Fruit fly (Drosophila melanogaster): ENCODE data around the gene CG4360.

The CG4360 gene

DNA sequence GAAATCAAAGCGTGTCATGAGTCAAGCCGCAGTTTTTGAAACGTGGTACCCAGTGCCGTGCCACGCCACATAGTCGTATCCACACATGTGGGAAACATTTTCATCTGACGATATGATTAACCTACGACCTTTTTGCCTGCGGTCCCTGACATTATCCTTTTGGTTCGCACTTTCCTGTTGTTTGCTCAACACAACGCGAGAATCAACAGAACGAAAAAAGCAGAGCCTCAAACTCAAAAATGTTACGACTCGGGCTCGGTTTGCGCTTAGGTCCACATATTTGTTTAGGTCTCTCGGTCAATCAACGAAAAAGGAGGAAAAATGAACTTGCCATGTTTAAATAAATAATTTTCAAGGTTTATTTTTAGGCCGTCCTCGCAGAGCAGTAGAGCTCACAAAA is 51.8 kb downstream of the CG4360 start (continued):
- TF ChIP-seq Oaz (GFP tag; IDR thresholded peaks at IDR 0.05) (no peak), CG31224 (GFP tag; IDR thresholded peaks at IDR 0.05) (no peak), emc (GFP tag; optimal IDR thresholded peaks at IDR 0.05) (no peak), tll (GFP tag; optimal IDR thresholded peaks at IDR 0.05) (peak in 1 of 2 experiments; percentile 95), tio (GFP tag; optimal IDR thresholded peaks at IDR 0.05) (peak; percentile 12), Ravus (GFP tag; IDR thresholded peaks at IDR 0.05) (no peak), Hr78 (GFP tag; optimal IDR thresholded peaks at IDR 0.05) (peak in 1 of 2 experiments; percentile 70), ken (GFP tag; IDR thresholded peaks at IDR 0.05) (no peak), Med (GFP tag) (peak; percentile 82), Bdp1 (GFP tag; optimal IDR thresholded peaks at IDR 0.05) (peak; percentile 23), Mes4 (GFP tag; optimal IDR thresholded peaks at IDR 0.05) (peak; percentile 28), pan (optimal IDR thresholded peaks at IDR 0.05) (no peak), pan (GFP tag; optimal IDR thresholded peaks at IDR 0.05 in 1 of 2, IDR thresholded peaks at IDR 0.05 in 1 of 2) (peak in 1 of 2 experiments; percentile 23), CG8359 (GFP tag; optimal IDR thresholded peaks at IDR 0.05; ENCODE audit: borderline replicate concordance) (peak; percentile 41), CG6254 (GFP tag; optimal IDR thresholded peaks at IDR 0.05) (peak; percentile 14), CG18599 (GFP tag; optimal IDR thresholded peaks at IDR 0.05) (peak; percentile 44), zf30C (GFP tag; optimal IDR thresholded peaks at IDR 0.05) (no peak), pros (GFP tag; optimal IDR thresholded peaks at IDR 0.05) (no peak), CG11398 (GFP tag; optimal IDR thresholded peaks at IDR 0.05) (peak; percentile 65), Bteb2 (GFP tag; optimal IDR thresholded peaks at IDR 0.05) (no peak), CG1603 (tag; optimal IDR thresholded peaks at IDR 0.05) (peak; percentile 5), CG9932 (GFP tag; IDR thresholded peaks at IDR 0.05) (no peak), sug (tag; optimal IDR thresholded peaks at IDR 0.05) (no peak), TFAM (GFP tag; optimal IDR thresholded peaks at IDR 0.05) (peak; percentile 7), CG13123 (GFP tag; optimal IDR thresholded peaks at IDR 0.05) (no peak), zen (tag; optimal IDR thresholded peaks at IDR 0.05) (peak; percentile 43), CG30431 (GFP tag; optimal IDR thresholded peaks at IDR 0.05) (no peak), wek (GFP tag; optimal IDR thresholded peaks at IDR 0.05) (peak; percentile 12), CG9727 (GFP tag; optimal IDR thresholded peaks at IDR 0.05) (peak; percentile 78), CG15601 (tag; optimal IDR thresholded peaks at IDR 0.05) (peak; percentile 4), CG3065 (GFP tag; optimal IDR thresholded peaks at IDR 0.05) (no peak), twi (tag; optimal IDR thresholded peaks at IDR 0.05) (peak; percentile 70), NC2β (GFP tag; optimal IDR thresholded peaks at IDR 0.05) (peak; percentile 46), Xrp1 (GFP tag; IDR thresholded peaks at IDR 0.05) (0 out of 2 replicates have a peak, but pooled peaks have one; percentile 29), lab (GFP tag; optimal IDR thresholded peaks at IDR 0.05) (peak; percentile 38), lilli (GFP tag; optimal IDR thresholded peaks at IDR 0.05) (peak; percentile 11), odd (GFP tag; optimal IDR thresholded peaks at IDR 0.05) (peak; percentile 52), sens (GFP tag) (peak; percentile 89), CG33557 (GFP tag; optimal IDR thresholded peaks at IDR 0.05) (peak; percentile 61), jigr1 (GFP tag; IDR thresholded peaks at IDR 0.05) (no peak), HLHmδ (GFP tag; optimal IDR thresholded peaks at IDR 0.05) (peak; percentile 44), Atf-2 (GFP tag; optimal IDR thresholded peaks at IDR 0.05) (peak; percentile 8), gsb (GFP tag; IDR thresholded peaks at IDR 0.05) (no peak), knrl (GFP tag; IDR thresholded peaks at IDR 0.05; ENCODE audit: partially characterized antibody) (no peak), CG32767 (GFP tag; IDR thresholded peaks at IDR 0.05) (no peak), Nf-YB (GFP tag; optimal IDR thresholded peaks at IDR 0.05) (peak; percentile 4), tgo (GFP tag; IDR thresholded peaks at IDR 0.05) (no peak), zen2 (GFP tag; IDR thresholded peaks at IDR 0.05; ENCODE audit: partially characterized antibody) (no peak), Ets97D (GFP tag; optimal IDR thresholded peaks at IDR 0.05) (no peak), tap (tag; optimal IDR thresholded peaks at IDR 0.05) (no peak), CG6813 (GFP tag; optimal IDR thresholded peaks at IDR 0.05) (peak; percentile 84)

Data from whole organism, embryonic.